Worm (Caenorhabditis elegans) whole organism, mixed stage, embryonic: Measurements from ENCODE around the gene ceh-1.

Source experiments
- ceh-43 ChIP-seq: fragments of 200-800 bp; sonication (Bioruptor generic); optimal IDR thresholded peaks from 2 replicates; lab custom pipeline; 2018; ENCODE audit warnings: mild to moderate bottlenecking, missing genetic modification characterization, moderate library complexity, missing compliant biosample characterization
- nhr-28 ChIP-seq: fragments of 150-350 bp; optimal IDR thresholded peaks from 2 replicates; lab custom pipeline; 2014; ENCODE audit warnings: missing biosample characterization, missing genetic modification characterization
- nhr-76 ChIP-seq: sonication (generic microtip); optimal IDR thresholded peaks from 2 replicates; lab custom pipeline; 2017; ENCODE audit warnings: missing biosample characterization, missing genetic modification characterization

ce11 chrX:4662293-4662825, 8.4 kb upstream of the ceh-1 start:
- TF ChIP-seq nhr-76 (no peak), nhr-28 (tag; lab: Kevin White, UChicago) (no peak), ceh-43 (GFP tag; lab: Kevin White, UChicago) (no peak)
